Fruit fly (Drosophila melanogaster) whole organism, wandering third instar larva: ENCODE measurements around the gene Drsl3.

Source experiments
- Abd-B ChIP-seq: fragments of >200 bp; optimal IDR thresholded peaks from 2 replicates; lab custom pipeline; 2017; ENCODE audit warnings: missing biosample characterization, missing genetic modification characterization
- CG32264 ChIP-seq: fragments of 200-800 bp; sonication (Bioruptor generic); optimal IDR thresholded peaks from 2 replicates; lab custom pipeline; 2016; ENCODE audit warnings: missing biosample characterization, missing genetic modification characterization
- CG9705 ChIP-seq: fragments of 200-800 bp; sonication (Bioruptor generic); optimal IDR thresholded peaks from 2 replicates; lab custom pipeline; 2018; ENCODE audit warnings: missing biosample characterization, mild to moderate bottlenecking, missing genetic modification characterization
- Dif ChIP-seq: fragments of 200-275, 200-300 bp; sonication (Bioruptor generic); optimal IDR thresholded peaks from 2 replicates; lab custom pipeline; 2018; ENCODE audit warnings: missing biosample characterization, missing genetic modification characterization; ENCODE audit not compliant: partially characterized antibody
- GATAd ChIP-seq: sonication (Bioruptor generic); optimal IDR thresholded peaks from 2 replicates; lab custom pipeline; 2016; ENCODE audit warnings: missing biosample characterization, missing genetic modification characterization
- Hr78 ChIP-seq: fragments of >200 bp; optimal IDR thresholded peaks from 2 replicates; lab custom pipeline; 2017; ENCODE audit warnings: missing biosample characterization, missing genetic modification characterization
- Mio ChIP-seq: sonication (Bioruptor generic); optimal IDR thresholded peaks from 2 replicates; lab custom pipeline; 2016; ENCODE audit warnings: missing biosample characterization, missing genetic modification characterization
- Myc ChIP-seq: fragments of >200 bp; optimal IDR thresholded peaks from 2 replicates; lab custom pipeline; 2017
- N ChIP-seq: fragments of >200 bp; optimal IDR thresholded peaks from 2 replicates; lab custom pipeline; 2018; ENCODE audit warnings: missing biosample characterization, missing external identifiers, missing genetic modification characterization
- OdsH ChIP-seq: fragments of 200-800 bp; sonication (Bioruptor generic); optimal IDR thresholded peaks from 2 replicates; lab custom pipeline; 2016; ENCODE audit warnings: missing biosample characterization, mild to moderate bottlenecking, missing genetic modification characterization
- Rel ChIP-seq, 2 experiments: fragments of 200-800 bp; sonication (Bioruptor generic) in 1 of 2; optimal IDR thresholded peaks; 2 replicates in 1 of 2; 3 replicates in 1 of 2; lab custom pipeline; 2016 to 2019; ENCODE audit warnings: mild to moderate bottlenecking in 2 of 2, missing biosample characterization in 2 of 2, missing genetic modification characterization in 2 of 2, moderate library complexity in 1 of 2
- Sp1 ChIP-seq: fragments of 200-800 bp; sonication (Bioruptor generic); optimal IDR thresholded peaks from 3 replicates; lab custom pipeline; 2019; ENCODE audit warnings: missing biosample characterization, mild to moderate bottlenecking, missing genetic modification characterization, moderate library complexity
- Vsx2 ChIP-seq: fragments of 200-300, 225-300 bp; sonication (Bioruptor generic); optimal IDR thresholded peaks from 2 replicates; lab custom pipeline; 2018; ENCODE audit warnings: missing biosample characterization, missing genetic modification characterization; ENCODE audit not compliant: partially characterized antibody
- br ChIP-seq: fragments of 200-800 bp; sonication (Bioruptor generic); optimal IDR thresholded peaks from 2 replicates; lab custom pipeline; 2016; ENCODE audit warnings: missing biosample characterization, missing genetic modification characterization
- brk ChIP-seq: fragments of 200-800 bp; sonication (Bioruptor generic); optimal IDR thresholded peaks from 2 replicates; lab custom pipeline; 2016; ENCODE audit warnings: missing biosample characterization, mild to moderate bottlenecking, missing genetic modification characterization
- dl ChIP-seq, 2 experiments: fragments of 175-275, 200-275 bp in 1 of 2; fragments of 200-275 bp in 1 of 2; sonication (Bioruptor generic); optimal IDR thresholded peaks; lab custom pipeline; 2018; ENCODE audit warnings: mild to moderate bottlenecking in 2 of 2, missing biosample characterization in 2 of 2, missing genetic modification characterization in 2 of 2, moderate library complexity in 2 of 2; ENCODE audit not compliant: partially characterized antibody in 2 of 2, insufficient read depth in 1 of 2
- dmrt93B ChIP-seq: fragments of 200-800 bp; sonication (Bioruptor generic); optimal IDR thresholded peaks from 2 replicates; lab custom pipeline; 2018; ENCODE audit warnings: missing biosample characterization, mild to moderate bottlenecking, missing genetic modification characterization
- dsf ChIP-seq: sonication (Bioruptor generic); optimal IDR thresholded peaks from 2 replicates; lab custom pipeline; 2016; ENCODE audit warnings: missing biosample characterization, missing genetic modification characterization, borderline replicate concordance
- ey ChIP-seq: fragments of 200-800 bp; sonication (Bioruptor generic); optimal IDR thresholded peaks from 2 replicates; lab custom pipeline; 2016; ENCODE audit warnings: missing biosample characterization, missing genetic modification characterization
- foxo ChIP-seq, 2 experiments: fragments of 200-800 bp; sonication (Bioruptor generic); optimal IDR thresholded peaks; 2 replicates in 1 of 2; 3 replicates in 1 of 2; lab custom pipeline; 2016 to 2017; ENCODE audit warnings: missing biosample characterization in 2 of 2, missing genetic modification characterization in 2 of 2
- fru ChIP-seq: fragments of 200-800 bp; sonication (Bioruptor generic); optimal IDR thresholded peaks from 3 replicates; lab custom pipeline; 2016; ENCODE audit warnings: missing biosample characterization, mild to moderate bottlenecking, missing genetic modification characterization
- h ChIP-seq: fragments of 200-800 bp; sonication (Bioruptor generic); optimal IDR thresholded peaks from 3 replicates; lab custom pipeline; 2016; ENCODE audit warnings: missing biosample characterization, mild to moderate bottlenecking, missing genetic modification characterization
- jim ChIP-seq: fragments of 175-275, 200-325 bp; sonication (Bioruptor generic); optimal IDR thresholded peaks from 2 replicates; lab custom pipeline; 2016; ENCODE audit warnings: missing biosample characterization, mild to moderate bottlenecking, missing genetic modification characterization
- pan ChIP-seq: fragments of >200 bp; optimal IDR thresholded peaks from 2 replicates; lab custom pipeline; 2017
- psq ChIP-seq: fragments of 200-800 bp; sonication (Bioruptor generic); optimal IDR thresholded peaks from 3 replicates; lab custom pipeline; 2017; ENCODE audit warnings: missing biosample characterization, mild to moderate bottlenecking, missing genetic modification characterization, moderate library complexity
- rgr ChIP-seq: fragments of 200-800 bp; sonication (Bioruptor generic); optimal IDR thresholded peaks from 3 replicates; lab custom pipeline; 2016; ENCODE audit warnings: missing biosample characterization, mild to moderate bottlenecking, missing genetic modification characterization
- sage ChIP-seq: fragments of 200-800 bp; sonication (Bioruptor generic); optimal IDR thresholded peaks from 2 replicates; lab custom pipeline; 2016; ENCODE audit warnings: missing biosample characterization, mild to moderate bottlenecking, missing genetic modification characterization
- sv ChIP-seq: fragments of 200-800 bp; sonication (Bioruptor generic); optimal IDR thresholded peaks from 3 replicates; lab custom pipeline; 2016; ENCODE audit warnings: missing biosample characterization, missing genetic modification characterization
- tai ChIP-seq: sonication (Bioruptor generic); optimal IDR thresholded peaks from 2 replicates; lab custom pipeline; 2016; ENCODE audit warnings: missing biosample characterization, missing genetic modification characterization
- usp ChIP-seq: fragments of >200 bp; optimal IDR thresholded peaks from 2 replicates; lab custom pipeline; 2017; ENCODE audit warnings: missing biosample characterization, missing genetic modification characterization

Drsl3 gene

DNA sequence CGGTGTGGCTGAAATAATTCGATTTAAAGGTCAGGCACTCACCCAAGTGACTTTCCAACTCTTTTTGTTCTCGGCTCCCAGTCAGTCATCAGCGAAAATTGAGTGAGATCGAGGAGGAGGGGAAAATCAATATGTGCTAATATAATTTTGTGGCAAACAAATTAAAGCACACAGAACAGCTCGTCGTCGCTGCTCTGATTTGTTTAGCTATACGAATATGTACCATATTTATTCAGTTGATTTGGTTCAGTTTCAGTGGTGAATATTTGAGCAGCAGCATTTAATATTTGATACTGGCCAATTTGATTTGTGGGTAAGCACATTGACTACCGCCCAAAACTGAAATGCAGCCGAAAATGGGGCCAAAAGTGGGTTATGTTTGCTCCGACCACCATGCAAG lies 9.4 kb upstream of the Drsl3 start:
- no peak for TF ChIP-seq Vsx2 (GFP tag; lab: Kevin White, UChicago)
- peak; percentile 27 for TF ChIP-seq rgr
- no peak for TF ChIP-seq dl (GFP tag; optimal IDR thresholded peaks at IDR 0.05; lab: Kevin White, UChicago; ENCODE audit: insufficient read depth in 1 of 2, partially characterized antibody in 2 of 2)

DNA sequence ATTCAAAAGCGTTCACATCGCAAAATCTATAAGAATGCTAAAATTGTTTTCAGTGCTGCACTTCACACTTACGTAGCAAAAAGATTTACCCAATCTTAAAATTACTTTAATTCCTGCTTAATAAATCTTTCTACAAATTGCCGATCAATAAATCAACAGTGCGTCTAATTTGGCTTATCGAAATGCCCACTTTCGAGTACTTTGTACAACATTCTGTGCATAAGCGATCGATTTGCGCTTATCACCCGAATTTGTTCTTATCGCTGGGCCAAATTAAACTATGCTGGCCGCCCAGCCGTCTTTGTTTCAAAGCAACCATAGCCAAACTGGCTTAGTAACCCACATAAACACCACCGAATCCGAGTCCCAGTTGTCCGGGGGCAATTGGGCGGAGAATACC lies 8.3 kb upstream of the Drsl3 start:
- TF ChIP-seq dmrt93B (no peak), CG32264 (GFP tag; lab: Kevin White, UChicago) (no peak), sv (GFP tag; lab: Kevin White, UChicago) (no peak), Myc (no peak), brk (GFP tag; lab: Kevin White, UChicago) (no peak), Hr78 (GFP tag; lab: Kevin White, UChicago) (no peak), foxo (GFP tag; optimal IDR thresholded peaks at IDR 0.05; lab: Kevin White, UChicago) (no peak), usp (GFP tag; lab: Kevin White, UChicago) (no peak), sage (GFP tag; lab: Kevin White, UChicago) (no peak), dsf (GFP tag; lab: Kevin White, UChicago) (no peak), ey (GFP tag; lab: Kevin White, UChicago) (no peak), N (no peak)
- TF ChIP-seq, all 38 proteins: peak for 0

- TF ChIP-seq dl (GFP tag; optimal IDR thresholded peaks at IDR 0.05; lab: Kevin White, UChicago; ENCODE audit: insufficient read depth in 1 of 2, partially characterized antibody in 2 of 2) (no peak), Myc (no peak), CG32264 (GFP tag; lab: Kevin White, UChicago) (no peak), Rel (GFP tag; optimal IDR thresholded peaks at IDR 0.05; lab: Kevin White, UChicago) (no peak), Rel (tag; optimal IDR thresholded peaks at IDR 0.05; lab: Kevin White, UChicago) (no peak), h (GFP tag; lab: Kevin White, UChicago) (no peak), N (no peak), br (no peak), brk (GFP tag; lab: Kevin White, UChicago) (no peak), Abd-B (GFP tag; lab: Kevin White, UChicago) (no peak), fru (GFP tag; lab: Kevin White, UChicago) (no peak), pan (no peak), Mio (GFP tag; lab: Kevin White, UChicago) (no peak), psq (no peak), CG9705 (GFP tag; lab: Kevin White, UChicago) (no peak), rgr (no peak), Sp1 (GFP tag; lab: Kevin White, UChicago) (no peak), tai (no peak), Vsx2 (GFP tag; lab: Kevin White, UChicago) (no peak)
Measured at dm6 chr3L:3307593-3307992, 7.2 kb upstream of the Drsl3 start.

DNA sequence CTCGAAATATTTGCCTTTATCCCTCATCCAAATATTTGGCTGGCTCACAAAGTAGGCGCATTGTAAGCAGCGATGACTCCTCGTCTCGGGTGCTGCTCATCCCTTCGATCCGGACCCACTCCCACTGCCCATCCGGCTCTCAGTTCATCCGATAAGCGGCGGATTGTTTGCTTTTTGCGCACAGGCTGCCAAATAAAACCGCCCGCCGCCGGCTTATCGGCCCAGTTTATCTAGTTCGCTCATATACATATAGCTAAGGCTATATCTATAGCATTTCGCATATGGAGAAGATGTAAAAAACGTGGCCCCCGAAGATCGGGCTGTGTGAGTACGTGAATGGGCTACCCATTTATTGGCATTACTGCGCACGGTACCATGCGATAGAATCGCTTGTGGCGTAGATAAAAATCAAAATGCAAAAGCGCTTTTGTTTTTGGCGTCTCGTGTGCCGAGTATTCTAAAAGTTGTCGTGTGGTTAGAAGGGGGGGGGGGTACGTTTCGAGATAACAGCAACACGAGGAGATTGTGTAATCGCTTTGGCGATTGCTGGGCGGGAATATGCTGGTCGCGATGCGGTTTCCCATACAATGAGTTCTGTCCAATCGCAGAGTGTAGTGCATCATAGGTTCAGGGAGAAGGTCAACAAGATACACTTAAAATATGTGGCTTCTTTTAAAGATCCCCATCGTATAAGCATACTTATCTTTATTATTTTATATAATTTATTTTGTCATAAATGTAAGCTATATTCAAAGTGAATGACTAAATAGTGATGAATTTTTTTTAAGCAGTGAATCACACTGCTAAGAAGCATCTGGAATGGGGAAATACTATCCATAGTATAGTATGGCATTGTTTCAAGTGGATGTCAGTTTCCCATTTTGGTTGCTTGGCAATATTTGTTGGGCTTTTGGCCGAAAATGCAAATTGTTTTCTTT lies 5.9 kb upstream of the Drsl3 start:
- TF ChIP-seq GATAd (GFP tag; lab: Kevin White, UChicago) (no peak), dsf (GFP tag; lab: Kevin White, UChicago) (no peak), OdsH (GFP tag; lab: Kevin White, UChicago) (peak; percentile 13), br (peak; percentile 20), fru (GFP tag; lab: Kevin White, UChicago) (peak; percentile 48), Rel (GFP tag; optimal IDR thresholded peaks at IDR 0.05; lab: Kevin White, UChicago) (no peak), Rel (tag; optimal IDR thresholded peaks at IDR 0.05; lab: Kevin White, UChicago) (peak; percentile 10), jim (GFP tag; lab: Kevin White, UChicago) (no peak), h (GFP tag; lab: Kevin White, UChicago) (peak; percentile 52), Dif (no peak), CG9705 (GFP tag; lab: Kevin White, UChicago) (no peak), Sp1 (GFP tag; lab: Kevin White, UChicago) (peak; percentile 6)
